Worm (Caenorhabditis elegans) whole organism, L3 larva: Measurements from ENCODE around the gene ugt-49.

Source experiments
- R02D3.7 ChIP-seq: fragments of 150-350 bp; optimal IDR thresholded peaks from 2 replicates; lab custom pipeline; 2014; ENCODE audit warnings: missing biosample characterization, missing genetic modification characterization
- ama-1 ChIP-seq: fragments of 150-350 bp; optimal IDR thresholded peaks from 2 replicates; lab custom pipeline; 2018
- eor-1 ChIP-seq, 2 experiments: fragments of 150-350 bp; optimal IDR thresholded peaks; 2 replicates each; lab custom pipeline; 2014 to 2018; ENCODE audit warnings: missing biosample characterization in 2 of 2, missing genetic modification characterization in 2 of 2
- jun-1 ChIP-seq: fragments of 150-350 bp; optimal IDR thresholded peaks from 2 replicates; lab custom pipeline; 2014; ENCODE audit warnings: missing biosample characterization, missing genetic modification reagents, missing genetic modification characterization
- nfya-1 ChIP-seq: sonication (generic microtip); optimal IDR thresholded peaks from 2 replicates; lab custom pipeline; 2017; ENCODE audit warnings: missing genetic modification characterization, mild to moderate bottlenecking, missing compliant biosample characterization, antibody characterized with exemption, moderate library complexity; ENCODE audit not compliant: insufficient read depth
- nhr-25 ChIP-seq: sonication (generic microtip); optimal IDR thresholded peaks from 2 replicates; lab custom pipeline; 2017; ENCODE audit warnings: missing biosample characterization, missing genetic modification characterization
- nhr-43 ChIP-seq: sonication (generic microtip); optimal IDR thresholded peaks from 2 replicates; lab custom pipeline; 2016; ENCODE audit warnings: mild to moderate bottlenecking, missing genetic modification characterization, missing compliant biosample characterization; ENCODE audit not compliant: poor library complexity, severe bottlenecking
- unc-62 ChIP-seq: fragments of 150-350 bp; sonication (generic microtip); optimal IDR thresholded peaks from 4 replicates; lab custom pipeline; 2014; ENCODE audit warnings: missing biosample characterization, missing genetic modification reagents, missing genetic modification characterization

- no peak for TF ChIP-seq R02D3.7 (tag; lab: Kevin White, UChicago)
- TF ChIP-seq unc-62 (GFP tag; lab: Kevin White, UChicago): no peak
- TF ChIP-seq nhr-25 (tag; lab: Kevin White, UChicago): no peak
- no peak for TF ChIP-seq eor-1 (tag; optimal IDR thresholded peaks at IDR 0.05; lab: Kevin White, UChicago)
- TF ChIP-seq nfya-1: no peak
- no peak for TF ChIP-seq nhr-43
- no peak for TF ChIP-seq ama-1 (lab: Kevin White, UChicago)
- TF ChIP-seq jun-1 (tag; lab: Kevin White, UChicago): no peak
Measured at ce11 chrV:10333843-10334242, 38.3 kb upstream of the ugt-49 start.
